Fruit fly (Drosophila melanogaster) whole organism, embryonic: ENCODE results near the gene CG11560.

Source experiments
- ATbp ChIP-seq: fragments of 200-800 bp; sonication (Bioruptor generic); optimal IDR thresholded peaks from 2 replicates; lab custom pipeline; 2017; ENCODE audit warnings: missing biosample characterization, mild to moderate bottlenecking, missing genetic modification characterization, missing genetic modification reagents
- Atf6 ChIP-seq: fragments of 200-800 bp; sonication (Bioruptor generic); IDR thresholded peaks from 2 replicates; pipeline ENCODE4 v1.3.6; 2022; ENCODE audit warnings: missing biosample characterization, missing genetic modification characterization
- CG10366 ChIP-seq: fragments of 200-800 bp; sonication (Bioruptor generic); IDR thresholded peaks from 2 replicates; pipeline ENCODE4 v1.3.6; 2022; ENCODE audit warnings: missing biosample characterization, missing genetic modification characterization
- CG10431 ChIP-seq: fragments of 200-800 bp; sonication (Bioruptor generic); optimal IDR thresholded peaks from 3 replicates; lab custom pipeline; 2018; ENCODE audit warnings: missing biosample characterization, mild to moderate bottlenecking, missing genetic modification characterization
- CG10654 ChIP-seq: fragments of 200-800 bp; sonication (Bioruptor generic); optimal IDR thresholded peaks from 2 replicates; lab custom pipeline; 2016; ENCODE audit warnings: missing biosample characterization, missing genetic modification characterization
- CG11696 ChIP-seq: fragments of 200-800 bp; sonication (Bioruptor generic); IDR thresholded peaks from 2 replicates; pipeline ENCODE4 v1.3.6; 2022; ENCODE audit warnings: missing biosample characterization, missing genetic modification characterization
- CG12299 ChIP-seq: fragments of 200-800 bp; sonication (Bioruptor generic); optimal IDR thresholded peaks from 2 replicates; lab custom pipeline; 2018; ENCODE audit warnings: missing biosample characterization, mild to moderate bottlenecking, missing genetic modification characterization
- CG13123 ChIP-seq: fragments of 200-800 bp; sonication (Bioruptor generic); optimal IDR thresholded peaks from 2 replicates; lab custom pipeline; 2016; ENCODE audit warnings: missing biosample characterization, missing genetic modification characterization
- CG15479 ChIP-seq: fragments of 200-800 bp; sonication (Bioruptor generic); optimal IDR thresholded peaks from 3 replicates; lab custom pipeline; 2019; ENCODE audit warnings: missing biosample characterization, mild to moderate bottlenecking, missing genetic modification characterization, moderate library complexity
- CG15696 ChIP-seq: fragments of 200-800 bp; sonication (Bioruptor generic); optimal IDR thresholded peaks from 2 replicates; lab custom pipeline; 2019; ENCODE audit warnings: missing biosample characterization, mild to moderate bottlenecking, missing genetic modification characterization, moderate library complexity
- CG16813 ChIP-seq: fragments of 200-800 bp; sonication (Bioruptor generic); IDR thresholded peaks from 3 replicates; pipeline ENCODE4 v1.3.6; 2022; ENCODE audit warnings: missing biosample characterization, missing genetic modification characterization; ENCODE audit not compliant: partially characterized antibody
- CG18262 ChIP-seq: fragments of 200-800 bp; optimal IDR thresholded peaks from 3 replicates; lab custom pipeline; 2019; ENCODE audit warnings: missing biosample characterization, mild to moderate bottlenecking, missing genetic modification characterization, moderate library complexity
- CG18476 ChIP-seq: fragments of 200-800 bp; sonication (Bioruptor generic); optimal IDR thresholded peaks from 2 replicates; lab custom pipeline; 2016; ENCODE audit warnings: missing biosample characterization, mild to moderate bottlenecking, missing genetic modification characterization
- CG18764 ChIP-seq: fragments of 200-800 bp; sonication (Bioruptor generic); optimal IDR thresholded peaks from 3 replicates; lab custom pipeline; 2016; ENCODE audit warnings: missing biosample characterization, missing genetic modification characterization
- CG2120 ChIP-seq: fragments of 200-800 bp; sonication (Bioruptor generic); optimal IDR thresholded peaks from 3 replicates; lab custom pipeline; 2016; ENCODE audit warnings: missing biosample characterization, missing genetic modification characterization
- CG2202 ChIP-seq: fragments of 200-800 bp; sonication (Bioruptor generic); optimal IDR thresholded peaks from 2 replicates; lab custom pipeline; 2018; ENCODE audit warnings: missing biosample characterization, mild to moderate bottlenecking, missing genetic modification characterization
- CG3726 ChIP-seq: fragments of 200-800 bp; sonication (Bioruptor generic); IDR thresholded peaks from 3 replicates; pipeline ENCODE4, ENCODE4 v1.3.6; 2022; ENCODE audit warnings: missing biosample characterization, missing genetic modification characterization
- CG42726 ChIP-seq: fragments of 200-800 bp; sonication (Bioruptor generic); IDR thresholded peaks from 2 replicates; pipeline ENCODE4 v1.3.6; 2022; ENCODE audit warnings: missing biosample characterization, missing genetic modification characterization; ENCODE audit not compliant: partially characterized antibody
- CG5180 ChIP-seq: fragments of 200-800 bp; sonication (Bioruptor generic); optimal IDR thresholded peaks from 3 replicates; lab custom pipeline; 2017; ENCODE audit warnings: missing biosample characterization, missing genetic modification characterization, mild to moderate bottlenecking, moderate library complexity, missing genetic modification reagents
- CG6254 ChIP-seq: fragments of 200-800 bp; sonication (Bioruptor generic); optimal IDR thresholded peaks from 3 replicates; lab custom pipeline; 2017; ENCODE audit warnings: mild to moderate bottlenecking, missing biosample characterization, missing genetic modification reagents, missing genetic modification characterization
- CG6654 ChIP-seq: fragments of 200-800 bp; sonication (Bioruptor generic); optimal IDR thresholded peaks from 2 replicates; lab custom pipeline; 2017; ENCODE audit warnings: missing biosample characterization, mild to moderate bottlenecking, missing genetic modification characterization
- CG6765 ChIP-seq: fragments of 200-800 bp; sonication (Bioruptor generic); optimal IDR thresholded peaks from 3 replicates; lab custom pipeline; 2017; ENCODE audit warnings: missing biosample characterization, mild to moderate bottlenecking, missing genetic modification characterization
- CG7928 ChIP-seq: fragments of 200-800 bp; sonication (Bioruptor generic); optimal IDR thresholded peaks from 2 replicates; lab custom pipeline; 2017; ENCODE audit warnings: missing biosample characterization, mild to moderate bottlenecking, missing genetic modification characterization
- CG8281 ChIP-seq: fragments of 200-800 bp; sonication (Bioruptor generic); optimal IDR thresholded peaks from 2 replicates; lab custom pipeline; 2018; ENCODE audit warnings: missing biosample characterization, mild to moderate bottlenecking, missing genetic modification characterization, moderate library complexity
- CG8924 ChIP-seq: fragments of 200-800 bp; optimal IDR thresholded peaks from 3 replicates; lab custom pipeline; 2019; ENCODE audit warnings: missing biosample characterization, mild to moderate bottlenecking, missing genetic modification characterization, moderate library complexity
- CG9215 ChIP-seq: fragments of 200-800 bp; sonication (Bioruptor generic); IDR thresholded peaks from 2 replicates; pipeline ENCODE4 v1.3.6; 2022; ENCODE audit warnings: missing biosample characterization, missing genetic modification characterization
- CG9609 ChIP-seq: fragments of 200-800 bp; sonication (Bioruptor generic); optimal IDR thresholded peaks from 3 replicates; lab custom pipeline; 2016; ENCODE audit warnings: missing biosample characterization, missing genetic modification characterization
- Dbx ChIP-seq: fragments of 200-800 bp; sonication (Bioruptor generic); IDR thresholded peaks from 3 replicates; pipeline ENCODE4 v1.3.6; 2022; ENCODE audit warnings: missing biosample characterization, missing genetic modification characterization
- Doc3 ChIP-seq: fragments of 200-800 bp; sonication (Bioruptor generic); IDR thresholded peaks from 3 replicates; pipeline ENCODE4 v1.3.6; 2022; ENCODE audit warnings: missing biosample characterization, missing genetic modification characterization; ENCODE audit not compliant: partially characterized antibody
- HLH54F ChIP-seq: fragments of 200-800 bp; sonication (Bioruptor generic); optimal IDR thresholded peaks from 3 replicates; lab custom pipeline; 2016; ENCODE audit warnings: missing biosample characterization, missing genetic modification characterization
- HmgZ ChIP-seq: fragments of 200-800 bp; sonication (Bioruptor generic); optimal IDR thresholded peaks from 2 replicates; lab custom pipeline; 2018; ENCODE audit warnings: missing biosample characterization, mild to moderate bottlenecking, missing genetic modification characterization
- Hmx ChIP-seq: fragments of 200-800 bp; sonication (Bioruptor generic); optimal IDR thresholded peaks from 2 replicates; lab custom pipeline; 2016; ENCODE audit warnings: missing biosample characterization, missing genetic modification characterization
- Mad ChIP-seq: fragments of 200-800 bp; sonication (Bioruptor generic); optimal IDR thresholded peaks from 2 replicates; lab custom pipeline; 2016; ENCODE audit warnings: missing biosample characterization, missing genetic modification characterization
- NC2β ChIP-seq: fragments of 200-800 bp; sonication (Bioruptor generic); optimal IDR thresholded peaks from 2 replicates; lab custom pipeline; 2016; ENCODE audit warnings: missing biosample characterization, missing genetic modification characterization
- Oaz ChIP-seq: fragments of 200-800 bp; sonication (Bioruptor generic); IDR thresholded peaks from 2 replicates; pipeline ENCODE4 v1.3.6; 2022; ENCODE audit warnings: missing biosample characterization, missing genetic modification characterization
- Poxn ChIP-seq: fragments of 200-800 bp; sonication (Bioruptor generic); IDR thresholded peaks from 2 replicates; pipeline ENCODE4 v1.3.6; 2022; ENCODE audit warnings: missing biosample characterization, missing genetic modification characterization
- Sox100B ChIP-seq: fragments of 200-800 bp; sonication (Bioruptor generic); optimal IDR thresholded peaks from 3 replicates; lab custom pipeline; 2018; ENCODE audit warnings: missing biosample characterization, mild to moderate bottlenecking, missing genetic modification characterization
- Taf1 ChIP-seq: fragments of 200-800 bp; sonication (Bioruptor generic); IDR thresholded peaks from 2 replicates; pipeline ENCODE4 v1.3.6; 2022; ENCODE audit warnings: missing biosample characterization, missing genetic modification characterization
- Xrp1 ChIP-seq: fragments of 200-800 bp; sonication (Bioruptor generic); IDR thresholded peaks from 2 replicates; pipeline ENCODE4 v1.3.6; 2022; ENCODE audit warnings: missing biosample characterization, missing genetic modification characterization
- bowl ChIP-seq: fragments of 200-800 bp; sonication (Bioruptor generic); IDR thresholded peaks from 2 replicates; pipeline ENCODE4 v1.3.6; 2022; ENCODE audit warnings: missing biosample characterization, missing genetic modification characterization
- cas ChIP-seq: fragments of 200-800 bp; sonication (Bioruptor generic); IDR thresholded peaks from 2 replicates; pipeline ENCODE4 v1.3.6; 2022; ENCODE audit warnings: missing biosample characterization, missing genetic modification characterization
- dmrt99B ChIP-seq: fragments of 200-800 bp; sonication (Bioruptor generic); optimal IDR thresholded peaks from 2 replicates; lab custom pipeline; 2018; ENCODE audit warnings: missing biosample characterization, mild to moderate bottlenecking, missing genetic modification characterization, moderate library complexity
- esg ChIP-seq: fragments of 200-800 bp; sonication (Bioruptor generic); conservative IDR thresholded peaks from 2 replicates; pipeline ENCODE4 v1.3.6; 2022; ENCODE audit warnings: missing biosample characterization, missing genetic modification characterization
- eve ChIP-seq, 2 experiments: fragments of >200 bp; optimal IDR thresholded peaks; 2 replicates each; lab custom pipeline; 2017; ENCODE audit warnings: missing biosample characterization in 2 of 2, missing genetic modification characterization in 2 of 2
- h ChIP-seq: fragments of >200 bp; optimal IDR thresholded peaks from 2 replicates; lab custom pipeline; 2017
- nerfin-1 ChIP-seq: fragments of 200-800 bp; sonication (Bioruptor generic); optimal IDR thresholded peaks from 3 replicates; lab custom pipeline; 2019; ENCODE audit warnings: missing biosample characterization, mild to moderate bottlenecking, missing genetic modification characterization, moderate library complexity
- pnt ChIP-seq: fragments of 200-800 bp; sonication (Bioruptor generic); optimal IDR thresholded peaks from 3 replicates; lab custom pipeline; 2016; ENCODE audit warnings: missing biosample characterization, missing genetic modification characterization
- sens-2 ChIP-seq: fragments of 200-800 bp; sonication (Bioruptor generic); IDR thresholded peaks from 2 replicates; pipeline ENCODE4 v1.3.6; 2022; ENCODE audit warnings: missing biosample characterization, missing genetic modification characterization
- usp ChIP-seq: fragments of >200 bp; optimal IDR thresholded peaks from 2 replicates; lab custom pipeline; 2017; ENCODE audit warnings: missing biosample characterization, missing genetic modification characterization
- vfl ChIP-seq: fragments of 200-800 bp; sonication (Bioruptor generic); optimal IDR thresholded peaks from 2 replicates; lab custom pipeline; 2016; ENCODE audit warnings: missing biosample characterization, missing genetic modification characterization
- zen2 ChIP-seq: fragments of 200-800 bp; sonication (Bioruptor generic); IDR thresholded peaks from 3 replicates; pipeline ENCODE4 v1.3.6; 2022; ENCODE audit warnings: missing biosample characterization, missing genetic modification characterization; ENCODE audit not compliant: partially characterized antibody
- zf30C ChIP-seq: fragments of 200-800 bp; sonication (Bioruptor generic); optimal IDR thresholded peaks from 3 replicates; lab custom pipeline; 2018; ENCODE audit warnings: missing biosample characterization, mild to moderate bottlenecking, missing genetic modification characterization

CG11560 gene

DNA sequence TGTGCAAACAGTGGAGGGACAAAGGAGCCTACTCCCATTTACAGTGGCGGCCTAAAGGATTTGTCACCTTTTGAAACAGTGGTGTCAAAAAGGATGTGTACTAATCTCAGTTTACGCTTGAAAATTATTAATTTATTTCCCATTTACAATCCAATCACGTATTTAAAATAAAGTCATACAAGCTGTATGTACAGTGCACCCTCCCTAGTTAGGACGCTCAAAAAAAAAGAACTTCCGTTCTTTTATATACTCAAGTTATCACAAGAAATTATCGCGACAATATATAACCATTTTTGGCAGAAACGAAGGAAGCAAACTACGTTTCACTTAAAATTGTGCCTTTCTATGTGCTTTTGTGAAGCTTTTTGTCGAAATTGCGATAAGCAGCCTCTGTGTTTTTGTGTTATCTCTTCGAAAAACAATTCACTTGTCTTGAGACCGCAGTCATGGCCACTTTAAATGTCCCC is 19.4 kb downstream of the CG11560 start (continued):
- TF ChIP-seq CG6765 (GFP tag; lab: Kevin White, UChicago) (peak; percentile 10), CG11696 (no peak), bowl (GFP tag; lab: Robert Waterston, UW) (no peak), CG10366 (0 out of 2 replicates have a peak, but pooled peaks have one; percentile 28), pnt (peak; percentile 53), dmrt99B (tag; lab: Kevin White, UChicago) (peak; percentile 62), Mad (GFP tag; lab: Kevin White, UChicago) (no peak), CG7928 (GFP tag; lab: Kevin White, UChicago) (no peak), esg (GFP tag; lab: Robert Waterston, UW) (peak; percentile 27; the same call in 1 of the 2 replicates), CG9215 (GFP tag; lab: Robert Waterston, UW) (no peak), CG9609 (GFP tag; lab: Kevin White, UChicago) (peak; percentile 27), h (lab: Kevin White, UChicago) (no peak), CG10654 (no peak), CG15479 (GFP tag; lab: Kevin White, UChicago) (no peak), CG18764 (GFP tag; lab: Kevin White, UChicago) (no peak), Oaz (GFP tag; lab: Robert Waterston, UW) (no peak), nerfin-1 (tag; lab: Kevin White, UChicago) (peak; percentile 38), vfl (GFP tag; lab: Kevin White, UChicago) (no peak), CG8924 (tag; lab: Kevin White, UChicago) (peak; percentile 56), ATbp (GFP tag; lab: Kevin White, UChicago) (peak; percentile 49), CG2120 (GFP tag; lab: Kevin White, UChicago) (peak; percentile 71), Taf1 (no peak), HLH54F (GFP tag; lab: Kevin White, UChicago) (peak; percentile 47), usp (GFP tag; lab: Kevin White, UChicago) (no peak), Doc3 (GFP tag; lab: Robert Waterston, UW) (no peak), HmgZ (tag; lab: Kevin White, UChicago) (peak; percentile 42), eve (GFP tag; optimal IDR thresholded peaks at IDR 0.05; lab: Kevin White, UChicago) (no peak), Dbx (GFP tag; lab: Robert Waterston, UW) (no peak), Poxn (GFP tag; lab: Robert Waterston, UW) (no peak), CG16813 (GFP tag; lab: Robert Waterston, UW) (no peak), Atf6 (GFP tag; lab: Robert Waterston, UW) (peak; percentile 24; the same call in 1 of the 2 replicates), cas (GFP tag; lab: Robert Waterston, UW) (no peak), NC2β (GFP tag; lab: Kevin White, UChicago) (no peak), zen2 (GFP tag; lab: Robert Waterston, UW) (no peak), CG18476 (GFP tag; lab: Kevin White, UChicago) (no peak), Sox100B (GFP tag; lab: Kevin White, UChicago) (peak; percentile 60), Hmx (GFP tag; lab: Kevin White, UChicago) (no peak), CG15696 (tag; lab: Kevin White, UChicago) (peak; percentile 15), CG5180 (peak; percentile 20), CG13123 (GFP tag; lab: Kevin White, UChicago) (no peak), sens-2 (GFP tag; lab: Robert Waterston, UW) (no peak), CG18262 (peak; percentile 44), CG6254 (no peak), CG12299 (no peak), CG10431 (GFP tag; lab: Kevin White, UChicago) (no peak), CG8281 (tag; lab: Kevin White, UChicago) (no peak), Xrp1 (GFP tag; lab: Robert Waterston, UW) (no peak; the same call in 1 of the 2 replicates), CG2202 (tag; lab: Kevin White, UChicago) (peak; percentile 3), zf30C (GFP tag; lab: Kevin White, UChicago) (no peak), CG42726 (GFP tag; lab: Robert Waterston, UW) (no peak), CG6654 (GFP tag; lab: Kevin White, UChicago) (no peak), CG3726 (no peak)
